Fruit fly (Drosophila melanogaster) whole organism, wandering third instar larva: Measurements from ENCODE around the gene CG4842.

Source experiments
- Abd-B ChIP-seq: fragments of >200 bp; optimal IDR thresholded peaks from 2 replicates; lab custom pipeline; 2017; ENCODE audit warnings: missing biosample characterization, missing genetic modification characterization
- CG9705 ChIP-seq: fragments of 200-800 bp; sonication (Bioruptor generic); optimal IDR thresholded peaks from 2 replicates; lab custom pipeline; 2018; ENCODE audit warnings: missing biosample characterization, mild to moderate bottlenecking, missing genetic modification characterization
- CrebA ChIP-seq: fragments of 200-800 bp; sonication (Bioruptor generic); optimal IDR thresholded peaks from 2 replicates; lab custom pipeline; 2016; ENCODE audit warnings: missing biosample characterization, mild to moderate bottlenecking, missing genetic modification characterization, borderline replicate concordance
- Dfd ChIP-seq: fragments of >200 bp; optimal IDR thresholded peaks from 2 replicates; lab custom pipeline; 2017; ENCODE audit warnings: missing biosample characterization, missing genetic modification characterization
- Dif ChIP-seq: fragments of 200-275, 200-300 bp; sonication (Bioruptor generic); optimal IDR thresholded peaks from 2 replicates; lab custom pipeline; 2018; ENCODE audit warnings: missing biosample characterization, missing genetic modification characterization; ENCODE audit not compliant: partially characterized antibody
- GATAd ChIP-seq: sonication (Bioruptor generic); optimal IDR thresholded peaks from 2 replicates; lab custom pipeline; 2016; ENCODE audit warnings: missing biosample characterization, missing genetic modification characterization
- Hnf4 ChIP-seq: fragments of 200-800 bp; sonication (Bioruptor generic); optimal IDR thresholded peaks from 2 replicates; lab custom pipeline; 2016; ENCODE audit warnings: missing biosample characterization, mild to moderate bottlenecking, missing genetic modification characterization
- Hr78 ChIP-seq: fragments of >200 bp; optimal IDR thresholded peaks from 2 replicates; lab custom pipeline; 2017; ENCODE audit warnings: missing biosample characterization, missing genetic modification characterization
- Hr83 ChIP-seq: fragments of 200-300 bp; sonication (Bioruptor generic); optimal IDR thresholded peaks from 2 replicates; lab custom pipeline; 2016; ENCODE audit warnings: missing biosample characterization, mild to moderate bottlenecking, missing genetic modification characterization, moderate library complexity; ENCODE audit not compliant: poor library complexity, severe bottlenecking
- Jra ChIP-seq: sonication (Bioruptor generic); optimal IDR thresholded peaks from 2 replicates; lab custom pipeline; 2016; ENCODE audit warnings: missing biosample characterization, missing genetic modification characterization
- Mio ChIP-seq: sonication (Bioruptor generic); optimal IDR thresholded peaks from 2 replicates; lab custom pipeline; 2016; ENCODE audit warnings: missing biosample characterization, missing genetic modification characterization
- Myc ChIP-seq: fragments of >200 bp; optimal IDR thresholded peaks from 2 replicates; lab custom pipeline; 2017
- N ChIP-seq: fragments of >200 bp; optimal IDR thresholded peaks from 2 replicates; lab custom pipeline; 2018; ENCODE audit warnings: missing biosample characterization, missing external identifiers, missing genetic modification characterization
- OdsH ChIP-seq: fragments of 200-800 bp; sonication (Bioruptor generic); optimal IDR thresholded peaks from 2 replicates; lab custom pipeline; 2016; ENCODE audit warnings: missing biosample characterization, mild to moderate bottlenecking, missing genetic modification characterization
- Rel ChIP-seq, 2 experiments: fragments of 200-800 bp; sonication (Bioruptor generic) in 1 of 2; optimal IDR thresholded peaks; 2 replicates in 1 of 2; 3 replicates in 1 of 2; lab custom pipeline; 2016 to 2019; ENCODE audit warnings: mild to moderate bottlenecking in 2 of 2, missing biosample characterization in 2 of 2, missing genetic modification characterization in 2 of 2, moderate library complexity in 1 of 2
- Sp1 ChIP-seq: fragments of 200-800 bp; sonication (Bioruptor generic); optimal IDR thresholded peaks from 3 replicates; lab custom pipeline; 2019; ENCODE audit warnings: missing biosample characterization, mild to moderate bottlenecking, missing genetic modification characterization, moderate library complexity
- Vsx2 ChIP-seq: fragments of 200-300, 225-300 bp; sonication (Bioruptor generic); optimal IDR thresholded peaks from 2 replicates; lab custom pipeline; 2018; ENCODE audit warnings: missing biosample characterization, missing genetic modification characterization; ENCODE audit not compliant: partially characterized antibody
- br ChIP-seq: fragments of 200-800 bp; sonication (Bioruptor generic); optimal IDR thresholded peaks from 2 replicates; lab custom pipeline; 2016; ENCODE audit warnings: missing biosample characterization, missing genetic modification characterization
- brk ChIP-seq: fragments of 200-800 bp; sonication (Bioruptor generic); optimal IDR thresholded peaks from 2 replicates; lab custom pipeline; 2016; ENCODE audit warnings: missing biosample characterization, mild to moderate bottlenecking, missing genetic modification characterization
- dmrt93B ChIP-seq: fragments of 200-800 bp; sonication (Bioruptor generic); optimal IDR thresholded peaks from 2 replicates; lab custom pipeline; 2018; ENCODE audit warnings: missing biosample characterization, mild to moderate bottlenecking, missing genetic modification characterization
- dsf ChIP-seq: sonication (Bioruptor generic); optimal IDR thresholded peaks from 2 replicates; lab custom pipeline; 2016; ENCODE audit warnings: missing biosample characterization, missing genetic modification characterization, borderline replicate concordance
- ey ChIP-seq: fragments of 200-800 bp; sonication (Bioruptor generic); optimal IDR thresholded peaks from 2 replicates; lab custom pipeline; 2016; ENCODE audit warnings: missing biosample characterization, missing genetic modification characterization
- foxo ChIP-seq, 2 experiments: fragments of 200-800 bp; sonication (Bioruptor generic); optimal IDR thresholded peaks; 2 replicates in 1 of 2; 3 replicates in 1 of 2; lab custom pipeline; 2016 to 2017; ENCODE audit warnings: missing biosample characterization in 2 of 2, missing genetic modification characterization in 2 of 2
- h ChIP-seq: fragments of 200-800 bp; sonication (Bioruptor generic); optimal IDR thresholded peaks from 3 replicates; lab custom pipeline; 2016; ENCODE audit warnings: missing biosample characterization, mild to moderate bottlenecking, missing genetic modification characterization
- jim ChIP-seq: fragments of 175-275, 200-325 bp; sonication (Bioruptor generic); optimal IDR thresholded peaks from 2 replicates; lab custom pipeline; 2016; ENCODE audit warnings: missing biosample characterization, mild to moderate bottlenecking, missing genetic modification characterization
- lola ChIP-seq: fragments of >200 bp; optimal IDR thresholded peaks from 2 replicates; lab custom pipeline; 2017; ENCODE audit warnings: missing biosample characterization, missing genetic modification characterization
- pan ChIP-seq: fragments of >200 bp; optimal IDR thresholded peaks from 2 replicates; lab custom pipeline; 2017
- rgr ChIP-seq: fragments of 200-800 bp; sonication (Bioruptor generic); optimal IDR thresholded peaks from 3 replicates; lab custom pipeline; 2016; ENCODE audit warnings: missing biosample characterization, mild to moderate bottlenecking, missing genetic modification characterization
- sage ChIP-seq: fragments of 200-800 bp; sonication (Bioruptor generic); optimal IDR thresholded peaks from 2 replicates; lab custom pipeline; 2016; ENCODE audit warnings: missing biosample characterization, mild to moderate bottlenecking, missing genetic modification characterization
- tai ChIP-seq: sonication (Bioruptor generic); optimal IDR thresholded peaks from 2 replicates; lab custom pipeline; 2016; ENCODE audit warnings: missing biosample characterization, missing genetic modification characterization

Gene CG4842

dm6 chr3L:16338703-16339102, 29.5 kb upstream of the CG4842 start, which contains the start of gene CG4998:
CG4998 (plus strand) TSS chr3L:16339003.
- TF ChIP-seq brk: no peak
- TF ChIP-seq ey (GFP tag; lab: Kevin White, UChicago): no peak
- no peak for TF ChIP-seq tai (GFP tag; lab: Kevin White, UChicago)
- no peak for TF ChIP-seq jim (GFP tag; lab: Kevin White, UChicago)
- TF ChIP-seq Abd-B: no peak
- TF ChIP-seq CG9705 (GFP tag; lab: Kevin White, UChicago): no peak
- no peak for TF ChIP-seq foxo (GFP tag; optimal IDR thresholded peaks at IDR 0.05; lab: Kevin White, UChicago)

- no peak for TF ChIP-seq dsf (GFP tag; lab: Kevin White, UChicago)
Measured at dm6 chr3L:16339463-16339862, 28.7 kb upstream of the CG4842 start.

dm6 chr3L:16339873-16340272, 28.3 kb upstream of the CG4842 start:
- TF ChIP-seq Hnf4 (GFP tag; lab: Kevin White, UChicago): no peak
- TF ChIP-seq dmrt93B (GFP tag; lab: Kevin White, UChicago): no peak
- no peak for TF ChIP-seq Vsx2 (GFP tag; lab: Kevin White, UChicago)
- no peak for TF ChIP-seq N (GFP tag; lab: Kevin White, UChicago)
- TF ChIP-seq br: no peak
- TF ChIP-seq Dif: no peak
- no peak for TF ChIP-seq Mio (GFP tag; lab: Kevin White, UChicago)
- TF ChIP-seq Myc (lab: Kevin White, UChicago): no peak
- TF ChIP-seq, all 38 proteins: peak for 0

dm6 chr3L:16346023-16346422, 22.2 kb upstream of the CG4842 start, which contains the start of gene CG33257:
CG33257 (plus strand) TSS chr3L:16346323.
- TF ChIP-seq Dfd (GFP tag; lab: Kevin White, UChicago) (no peak), Hr83 (GFP tag; lab: Kevin White, UChicago) (no peak), pan (no peak), lola (no peak), Abd-B (no peak), br (no peak), Jra (GFP tag; lab: Kevin White, UChicago) (no peak), Rel (GFP tag; optimal IDR thresholded peaks at IDR 0.05; lab: Kevin White, UChicago) (no peak), Rel (tag; optimal IDR thresholded peaks at IDR 0.05; lab: Kevin White, UChicago) (no peak), ey (GFP tag; lab: Kevin White, UChicago) (no peak)

dm6 chr3L:16347914-16348313, 20.3 kb upstream of the CG4842 start, which contains the start of gene mRpS34:
mRpS34 (plus strand) TSS chr3L:16348074.
- TF ChIP-seq Myc (lab: Kevin White, UChicago) (no peak), sage (GFP tag; lab: Kevin White, UChicago) (no peak), brk (no peak), Sp1 (GFP tag; lab: Kevin White, UChicago) (no peak), Hr78 (GFP tag; lab: Kevin White, UChicago) (no peak), Mio (GFP tag; lab: Kevin White, UChicago) (no peak), N (GFP tag; lab: Kevin White, UChicago) (no peak), rgr (GFP tag; lab: Kevin White, UChicago) (no peak), foxo (GFP tag; optimal IDR thresholded peaks at IDR 0.05; lab: Kevin White, UChicago) (no peak)

dm6 chr3L:16349686-16350085, 18.5 kb upstream of the CG4842 start:
- no peak for TF ChIP-seq pan
- TF ChIP-seq Rel (GFP tag; optimal IDR thresholded peaks at IDR 0.05; lab: Kevin White, UChicago): no peak
- no peak for TF ChIP-seq Rel (tag; optimal IDR thresholded peaks at IDR 0.05; lab: Kevin White, UChicago)
- TF ChIP-seq OdsH (GFP tag; lab: Kevin White, UChicago): no peak
- TF ChIP-seq, all 38 proteins: peak for 0

- TF ChIP-seq h (GFP tag; lab: Kevin White, UChicago): no peak
- no peak for TF ChIP-seq Dfd (GFP tag; lab: Kevin White, UChicago)
- TF ChIP-seq Dif: no peak
- TF ChIP-seq Rel (GFP tag; optimal IDR thresholded peaks at IDR 0.05; lab: Kevin White, UChicago): no peak
- TF ChIP-seq Rel (tag; optimal IDR thresholded peaks at IDR 0.05; lab: Kevin White, UChicago): peak; percentile 60
- no peak for TF ChIP-seq jim (GFP tag; lab: Kevin White, UChicago)
- no peak for TF ChIP-seq CrebA
- TF ChIP-seq rgr (GFP tag; lab: Kevin White, UChicago): no peak
- TF ChIP-seq GATAd (GFP tag; lab: Kevin White, UChicago): no peak
- no peak for TF ChIP-seq dmrt93B (GFP tag; lab: Kevin White, UChicago)
Measured at dm6 chr3L:16351770-16352429, 16.3 kb upstream of the CG4842 start, which contains the start of the genes Golgin104 and Tcs3. Golgin104 (minus strand) TSS chr3L:16351951. Tcs3 (plus strand) TSS chr3L:16351991.
